Worm (Caenorhabditis elegans): Measurements from ENCODE around the gene faah-5.
A peak's percentile ranks its signal among the peaks of the same experiment; 100 is the strongest.

The faah-5 gene

ce11 chrIII:11866127-11866526, 25.1 kb downstream of the faah-5 start:
- no peak for TF ChIP-seq npax-4 (tag; optimal IDR thresholded peaks at IDR 0.05)
- no peak for TF ChIP-seq eyg-1 (tag; optimal IDR thresholded peaks at IDR 0.05)
- TF ChIP-seq unc-42 (tag; optimal IDR thresholded peaks at IDR 0.05), result no peak
- no peak for TF ChIP-seq fkh-6 (tag; optimal IDR thresholded peaks at IDR 0.05)
- peak; percentile 46 for TF ChIP-seq nfya-1 (tag; optimal IDR thresholded peaks at IDR 0.05)

DNA sequence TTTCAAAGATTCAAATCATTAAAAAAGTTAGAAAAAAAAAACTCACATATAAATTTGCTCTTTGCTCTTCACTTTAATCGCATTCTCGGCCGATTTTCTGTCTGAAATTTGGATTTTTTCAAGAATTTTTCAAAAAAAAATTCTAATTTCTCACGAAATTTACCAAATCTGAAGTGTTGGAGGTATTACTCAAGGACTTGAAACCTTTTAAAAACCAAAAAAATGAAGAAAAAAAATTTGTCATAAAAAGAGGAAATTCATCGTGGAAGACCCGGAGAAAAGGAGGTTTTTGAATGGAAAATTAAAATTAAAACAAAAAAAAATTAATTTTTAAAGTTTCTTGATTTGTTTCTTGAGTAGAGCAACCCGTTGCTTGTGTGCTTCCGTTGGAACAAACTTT, 29.1 kb downstream of the faah-5 start, which contains the start of gene Y56A3A.2:
TSS of gene Y56A3A.2 (minus strand) at position 101 of the 400 bp plus-strand sequence.
- TF ChIP-seq syd-9 (tag; optimal IDR thresholded peaks at IDR 0.05), result no peak
- no peak for TF ChIP-seq ceh-9 (tag; optimal IDR thresholded peaks at IDR 0.05)
- TF ChIP-seq ceh-6 (GFP tag; optimal IDR thresholded peaks at IDR 0.05), result no peak
- no peak for TF ChIP-seq pax-1 (tag; optimal IDR thresholded peaks at IDR 0.05)
- no peak for TF ChIP-seq unc-42 (tag; optimal IDR thresholded peaks at IDR 0.05)
- no peak for TF ChIP-seq ahr-1 (tag; optimal IDR thresholded peaks at IDR 0.05)
- no peak for TF ChIP-seq odd-2 (tag; optimal IDR thresholded peaks at IDR 0.05)
- no peak for TF ChIP-seq nfya-1 (tag; optimal IDR thresholded peaks at IDR 0.05)
- TF ChIP-seq npax-4 (tag; optimal IDR thresholded peaks at IDR 0.05), result no peak
- no peak for TF ChIP-seq ceh-18 (tag; optimal IDR thresholded peaks at IDR 0.05)
- TF ChIP-seq unc-86 (tag; optimal IDR thresholded peaks at IDR 0.05), result no peak
- TF ChIP-seq ceh-2 (tag; optimal IDR thresholded peaks at IDR 0.05), result no peak
- no peak for TF ChIP-seq K09A11.1 (tag; optimal IDR thresholded peaks at IDR 0.05; ENCODE audit: insufficient read depth)
- TF ChIP-seq dve-1 (tag; optimal IDR thresholded peaks at IDR 0.05), result no peak

DNA sequence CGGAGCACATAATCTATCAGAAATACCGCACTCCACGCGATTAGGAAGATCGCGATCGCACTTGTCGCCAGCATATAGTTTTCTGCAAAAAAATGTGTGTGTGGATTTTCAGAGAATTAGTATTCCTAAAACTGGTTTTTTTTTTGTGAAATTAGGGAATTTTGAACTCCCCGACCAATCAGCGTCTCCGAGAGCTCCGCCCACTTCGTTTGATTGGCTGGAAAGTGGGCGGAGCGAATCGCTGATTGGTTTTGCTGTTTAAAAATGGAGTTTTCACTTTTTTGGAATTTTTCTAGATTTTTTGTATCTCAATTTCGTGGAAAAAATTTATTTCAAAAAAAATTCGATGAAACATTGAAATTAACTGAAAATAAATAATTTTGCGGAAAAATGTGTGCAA, 30.1 kb downstream of the faah-5 start:
- TF ChIP-seq fkh-10 (GFP tag; optimal IDR thresholded peaks at IDR 0.05) (no peak), nfya-1 (tag; optimal IDR thresholded peaks at IDR 0.05) (peak; percentile 91)

ce11 chrIII:11856852-11857251, 34.4 kb downstream of the faah-5 start:
- TF ChIP-seq sox-2 (GFP tag; IDR thresholded peaks at IDR 0.05) (no peak), ceh-14 (tag; optimal IDR thresholded peaks at IDR 0.05) (no peak), che-1 (tag; optimal IDR thresholded peaks at IDR 0.05) (no peak), ceh-6 (GFP tag; optimal IDR thresholded peaks at IDR 0.05) (no peak), hlh-30 (tag; optimal IDR thresholded peaks at IDR 0.05; ENCODE audit: insufficient read depth) (no peak), ceh-34 (tag; optimal IDR thresholded peaks at IDR 0.05) (no peak)

ce11 chrIII:11853533-11853932, 37.7 kb downstream of the faah-5 start:
- TF ChIP-seq F13H6.1 (tag; optimal IDR thresholded peaks at IDR 0.05) (no peak), fax-1 (tag; optimal IDR thresholded peaks at IDR 0.05) (no peak), dmd-4 (tag; optimal IDR thresholded peaks at IDR 0.05; ENCODE audit: borderline replicate concordance) (no peak), hlh-8 (tag; optimal IDR thresholded peaks at IDR 0.05) (no peak), sdc-2 (tag; optimal IDR thresholded peaks at IDR 0.05) (no peak), syd-9 (tag; optimal IDR thresholded peaks at IDR 0.05) (no peak), pat-9 (tag; optimal IDR thresholded peaks at IDR 0.05) (no peak), fkh-10 (GFP tag; optimal IDR thresholded peaks at IDR 0.05) (no peak), pha-4 (tag; optimal IDR thresholded peaks at IDR 0.05) (no peak)

DNA sequence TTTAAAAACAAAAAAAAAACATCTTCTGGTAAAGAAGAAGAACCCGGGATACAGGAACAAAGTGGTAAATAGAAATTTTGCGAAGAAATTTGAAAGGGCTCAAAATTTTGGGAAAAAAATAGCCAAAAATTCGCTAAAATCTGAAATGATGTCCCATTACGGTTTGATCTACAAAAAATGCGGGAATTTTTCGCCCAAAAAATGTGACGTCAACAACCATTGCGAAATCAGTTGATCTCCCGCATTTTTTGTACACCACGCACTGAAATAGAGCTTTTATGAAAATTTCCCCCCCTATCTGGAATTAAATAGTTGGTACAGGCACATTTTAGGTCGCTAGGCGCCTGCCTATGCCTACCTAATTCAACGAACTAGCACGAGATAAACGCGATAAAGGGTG, 41.6 kb downstream of the faah-5 start:
- no peak for TF ChIP-seq elt-4 (tag; optimal IDR thresholded peaks at IDR 0.05)

DNA sequence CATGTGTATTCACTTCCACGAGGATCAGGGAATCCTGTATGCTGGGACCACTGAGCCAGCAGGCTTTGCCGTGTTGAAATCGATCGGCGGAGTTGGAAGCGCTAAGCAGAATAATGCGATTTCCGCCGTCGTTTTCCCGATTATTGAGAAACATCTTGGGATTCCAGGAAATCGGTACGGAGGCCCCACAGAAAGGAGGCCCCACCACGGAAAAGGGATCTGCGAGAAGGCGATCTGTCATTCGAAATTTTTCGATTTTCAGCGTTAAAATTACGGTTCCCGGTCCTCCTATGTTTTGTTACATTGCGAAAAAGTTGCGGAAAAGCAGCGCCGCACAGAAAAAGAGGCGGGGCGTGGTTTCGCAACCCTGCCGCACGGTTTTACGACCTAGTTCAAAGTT, 42.9 kb downstream of the faah-5 start:
- TF ChIP-seq hlh-6 (tag; optimal IDR thresholded peaks at IDR 0.05) (no peak), npax-4 (tag; optimal IDR thresholded peaks at IDR 0.05) (no peak), ceh-30 (tag; optimal IDR thresholded peaks at IDR 0.05) (no peak), ets-4 (tag; optimal IDR thresholded peaks at IDR 0.05) (no peak), dmd-4 (tag; optimal IDR thresholded peaks at IDR 0.05; ENCODE audit: borderline replicate concordance) (peak; percentile 42), ama-1 (optimal IDR thresholded peaks at IDR 0.05) (no peak), T23F11.4 (GFP tag; optimal IDR thresholded peaks at IDR 0.05) (no peak), unc-86 (tag; optimal IDR thresholded peaks at IDR 0.05) (no peak), ceh-2 (tag; optimal IDR thresholded peaks at IDR 0.05) (peak; percentile 62), ttx-3 (tag; optimal IDR thresholded peaks at IDR 0.05) (no peak), ceh-48 (tag; optimal IDR thresholded peaks at IDR 0.05) (no peak), elt-2 (tag; optimal IDR thresholded peaks at IDR 0.05) (no peak), ceh-14 (tag; optimal IDR thresholded peaks at IDR 0.05) (peak; percentile 64), sox-2 (GFP tag; IDR thresholded peaks at IDR 0.05) (no peak), hlh-15 (tag; optimal IDR thresholded peaks at IDR 0.05) (no peak), pqm-1 (tag; optimal IDR thresholded peaks at IDR 0.05) (no peak), syd-9 (tag; optimal IDR thresholded peaks at IDR 0.05) (no peak), unc-3 (GFP tag; conservative IDR thresholded peaks at IDR 0.05) (no peak), unc-3 (tag; optimal IDR thresholded peaks at IDR 0.05) (no peak), hlh-8 (tag; optimal IDR thresholded peaks at IDR 0.05) (peak; percentile 56)
